Fruit fly (Drosophila melanogaster): ENCODE measurements around the gene Lip4.

The Lip4 gene

dm6 chr2L:10526953-10527584, at the start of gene Lip4 (continued):
- TF ChIP-seq Atf3 (GFP tag; optimal IDR thresholded peaks at IDR 0.05) (peak; percentile 19), CG2116 (GFP tag; optimal IDR thresholded peaks at IDR 0.05) (peak; percentile 33), CG4404 (GFP tag; IDR thresholded peaks at IDR 0.05) (peak; percentile 72), CG12219 (GFP tag; optimal IDR thresholded peaks at IDR 0.05) (peak; percentile 62), nmo (GFP tag; optimal IDR thresholded peaks at IDR 0.05) (peak; percentile 81), sqz (GFP tag; optimal IDR thresholded peaks at IDR 0.05) (peak; percentile 33), Nf-YA (GFP tag; IDR thresholded peaks at IDR 0.05) (peak; percentile 35; the same call in 1 of the 2 replicates), CG13123 (GFP tag; optimal IDR thresholded peaks at IDR 0.05) (peak; percentile 59), CG14050 (GFP tag; IDR thresholded peaks at IDR 0.05) (peak; percentile 66; the same call in 2 of the 3 replicates), CG11398 (GFP tag; optimal IDR thresholded peaks at IDR 0.05) (no peak), cwo (GFP tag; optimal IDR thresholded peaks at IDR 0.05) (peak; percentile 65), Trl (optimal IDR thresholded peaks at IDR 0.05) (no peak), Trl (GFP tag; optimal IDR thresholded peaks at IDR 0.05) (peak; percentile 29), Sox100B (GFP tag; optimal IDR thresholded peaks at IDR 0.05) (peak; percentile 73), ci (GFP tag; IDR thresholded peaks at IDR 0.05) (peak; percentile 74; the same call in 2 of the 3 replicates), maf-S (GFP tag; optimal IDR thresholded peaks at IDR 0.05) (peak; percentile 22), HLH54F (GFP tag; optimal IDR thresholded peaks at IDR 0.05) (peak; percentile 41), Aef1 (GFP tag; IDR thresholded peaks at IDR 0.05) (peak; percentile 51), Myb (GFP tag; optimal IDR thresholded peaks at IDR 0.05) (no peak), CG17361 (GFP tag; IDR thresholded peaks at IDR 0.05) (peak; percentile 80), ttk (GFP tag; IDR thresholded peaks at IDR 0.05) (peak; percentile 74), hb (GFP tag; IDR thresholded peaks at IDR 0.05; ENCODE audit: partially characterized antibody) (no peak), BtbVII (GFP tag; optimal IDR thresholded peaks at IDR 0.05) (peak; percentile 62), CG10209 (GFP tag; optimal IDR thresholded peaks at IDR 0.05) (peak; percentile 75), CG16813 (GFP tag; IDR thresholded peaks at IDR 0.05; ENCODE audit: partially characterized antibody) (no peak), slou (GFP tag; optimal IDR thresholded peaks at IDR 0.05) (peak; percentile 67), CG1792 (GFP tag; optimal IDR thresholded peaks at IDR 0.05) (no peak), CG7987 (GFP tag; optimal IDR thresholded peaks at IDR 0.05) (peak; percentile 47), CG9797 (GFP tag; optimal IDR thresholded peaks at IDR 0.05) (no peak), ken (GFP tag; IDR thresholded peaks at IDR 0.05) (peak; percentile 33; the same call in 1 of the 3 replicates), Ptx1 (GFP tag; IDR thresholded peaks at IDR 0.05) (peak; percentile 84), lola (GFP tag; optimal IDR thresholded peaks at IDR 0.05) (peak in 1 of 3 experiments; percentile 53), vfl (GFP tag; optimal IDR thresholded peaks at IDR 0.05) (peak; percentile 30), CG8478 (optimal IDR thresholded peaks at IDR 0.05) (no peak), CG10959 (GFP tag; IDR thresholded peaks at IDR 0.05) (peak; percentile 57; the same call in 1 of the 2 replicates), CG43689 (GFP tag; IDR thresholded peaks at IDR 0.05) (peak; percentile 53; the same call in 1 of the 2 replicates), br (optimal IDR thresholded peaks at IDR 0.05) (no peak), CG7271 (tag; optimal IDR thresholded peaks at IDR 0.05) (peak; percentile 74), dimm (GFP tag; IDR thresholded peaks at IDR 0.05) (0 out of 2 replicates have a peak, but pooled peaks have one; percentile 38), CrebB (tag; optimal IDR thresholded peaks at IDR 0.05) (peak; percentile 54), CG32772 (GFP tag; IDR thresholded peaks at IDR 0.05) (peak; percentile 71), Gsc (GFP tag; IDR thresholded peaks at IDR 0.05) (no peak), Sry-δ (GFP tag; optimal IDR thresholded peaks at IDR 0.05) (no peak), CG12659 (GFP tag; optimal IDR thresholded peaks at IDR 0.05) (peak; percentile 82), CG8924 (tag; optimal IDR thresholded peaks at IDR 0.05) (peak; percentile 79), CG11456 (GFP tag; IDR thresholded peaks at IDR 0.05) (no peak; the same call in 2 of the 3 replicates), nom (GFP tag; optimal IDR thresholded peaks at IDR 0.05) (peak; percentile 42), cad (GFP tag; optimal IDR thresholded peaks at IDR 0.05) (no peak), CG15514 (GFP tag; optimal IDR thresholded peaks at IDR 0.05) (peak; percentile 61), CG12744 (GFP tag; optimal IDR thresholded peaks at IDR 0.05) (peak; percentile 26), Max (GFP tag; optimal IDR thresholded peaks at IDR 0.05) (peak; percentile 75)
